Fruit fly (Drosophila melanogaster) whole organism, pupa: ENCODE results near the gene Or92a.
A peak's percentile ranks its signal among the peaks of the same experiment; 100 is the strongest.

Experiments
- CG10348 ChIP-seq: fragments of 200-800 bp; sonication (Bioruptor generic); IDR thresholded peaks from 2 replicates; pipeline ENCODE4 v1.3.6; 2022; ENCODE audit warnings: missing biosample characterization, missing genetic modification characterization
- CG12605 ChIP-seq: fragments of 200-800 bp; sonication (Bioruptor generic); IDR thresholded peaks from 2 replicates; pipeline ENCODE4 v1.3.6; 2022; ENCODE audit warnings: missing biosample characterization, missing genetic modification characterization
- CG13204 ChIP-seq: fragments of 200-800 bp; sonication (Bioruptor generic); optimal IDR thresholded peaks from 2 replicates; lab custom pipeline; 2018; ENCODE audit warnings: missing biosample characterization, mild to moderate bottlenecking, missing genetic modification characterization, moderate library complexity
- CG14655 ChIP-seq: fragments of 200-800 bp; sonication (Bioruptor generic); optimal IDR thresholded peaks from 3 replicates; lab custom pipeline; 2017; ENCODE audit warnings: mild to moderate bottlenecking, missing biosample characterization, missing genetic modification reagents, missing genetic modification characterization
- CG15710 ChIP-seq: fragments of 200-800 bp; sonication (Bioruptor generic); optimal IDR thresholded peaks from 2 replicates; lab custom pipeline; 2018; ENCODE audit warnings: missing biosample characterization, mild to moderate bottlenecking, missing genetic modification characterization, moderate library complexity
- CG17806 ChIP-seq: fragments of 200-800 bp; sonication (Bioruptor generic); optimal IDR thresholded peaks from 2 replicates; lab custom pipeline; 2018; ENCODE audit warnings: missing biosample characterization, mild to moderate bottlenecking, missing genetic modification characterization, moderate library complexity
- CG32121 ChIP-seq: fragments of 200-800 bp; sonication (Bioruptor generic); IDR thresholded peaks from 2 replicates; pipeline ENCODE4 v1.3.6; 2022; ENCODE audit warnings: missing biosample characterization, missing genetic modification characterization
- CG34367 ChIP-seq: fragments of 200-800 bp; sonication (Bioruptor generic); optimal IDR thresholded peaks from 2 replicates; lab custom pipeline; 2018; ENCODE audit warnings: missing biosample characterization, mild to moderate bottlenecking, missing genetic modification characterization
- CG4496 ChIP-seq: fragments of 200-800 bp; sonication (Bioruptor generic); IDR thresholded peaks from 3 replicates; pipeline ENCODE4 v1.3.6; 2022; ENCODE audit warnings: missing biosample characterization, missing genetic modification characterization
- CG8159 ChIP-seq: fragments of 200-800 bp; sonication (Bioruptor generic); optimal IDR thresholded peaks from 3 replicates; lab custom pipeline; 2018; ENCODE audit warnings: missing biosample characterization, mild to moderate bottlenecking, missing genetic modification characterization, moderate library complexity
- CG8301 ChIP-seq: fragments of 200-800 bp; sonication (Bioruptor generic); optimal IDR thresholded peaks from 2 replicates; lab custom pipeline; 2018; ENCODE audit warnings: missing biosample characterization, mild to moderate bottlenecking, missing genetic modification characterization
- CG9948 ChIP-seq: fragments of 200-800 bp; sonication (Bioruptor generic); optimal IDR thresholded peaks from 2 replicates; lab custom pipeline; 2018; ENCODE audit warnings: missing biosample characterization, mild to moderate bottlenecking, missing genetic modification characterization, moderate library complexity
- D1 ChIP-seq: fragments of 200-800 bp; sonication (Bioruptor generic); optimal IDR thresholded peaks from 2 replicates; lab custom pipeline; 2018; ENCODE audit warnings: missing biosample characterization, mild to moderate bottlenecking, missing genetic modification characterization, moderate library complexity
- EcR ChIP-seq: fragments of 200-800 bp; sonication (Bioruptor generic); optimal IDR thresholded peaks from 3 replicates; lab custom pipeline; 2019; ENCODE audit warnings: missing biosample characterization, missing genetic modification characterization, mild to moderate bottlenecking, moderate library complexity, missing genetic modification reagents
- Ets98B ChIP-seq: fragments of 200-800 bp; sonication (Bioruptor generic); IDR thresholded peaks from 2 replicates; pipeline ENCODE4 v1.3.6; 2022; ENCODE audit warnings: missing biosample characterization, missing genetic modification characterization
- Pif1A ChIP-seq: fragments of 200-800 bp; sonication (Bioruptor generic); optimal IDR thresholded peaks from 3 replicates; lab custom pipeline; 2016; ENCODE audit warnings: missing biosample characterization, missing genetic modification characterization
- Pif1B ChIP-seq: fragments of 200-800 bp; sonication (Bioruptor generic); optimal IDR thresholded peaks from 3 replicates; lab custom pipeline; 2016; ENCODE audit warnings: missing biosample characterization, missing genetic modification characterization
- Snoo ChIP-seq: fragments of 200-800 bp; sonication (Bioruptor generic); optimal IDR thresholded peaks from 3 replicates; lab custom pipeline; 2017; ENCODE audit warnings: missing biosample characterization, mild to moderate bottlenecking, missing genetic modification characterization, inconsistent platforms
- fd96Ca ChIP-seq: fragments of 200-800 bp; sonication (Bioruptor generic); IDR thresholded peaks from 3 replicates; pipeline ENCODE4 v1.3.6; 2022; ENCODE audit warnings: missing biosample characterization, missing genetic modification characterization
- gl ChIP-seq: fragments of 200-800 bp; sonication (Bioruptor generic); optimal IDR thresholded peaks from 2 replicates; lab custom pipeline; 2018; ENCODE audit warnings: missing biosample characterization, mild to moderate bottlenecking, missing genetic modification characterization
- rn ChIP-seq: fragments of 200-800 bp; sonication (Bioruptor generic); IDR thresholded peaks from 2 replicates; pipeline ENCODE4 v1.3.6; 2022; ENCODE audit warnings: missing biosample characterization, missing genetic modification characterization

The Or92a gene

DNA sequence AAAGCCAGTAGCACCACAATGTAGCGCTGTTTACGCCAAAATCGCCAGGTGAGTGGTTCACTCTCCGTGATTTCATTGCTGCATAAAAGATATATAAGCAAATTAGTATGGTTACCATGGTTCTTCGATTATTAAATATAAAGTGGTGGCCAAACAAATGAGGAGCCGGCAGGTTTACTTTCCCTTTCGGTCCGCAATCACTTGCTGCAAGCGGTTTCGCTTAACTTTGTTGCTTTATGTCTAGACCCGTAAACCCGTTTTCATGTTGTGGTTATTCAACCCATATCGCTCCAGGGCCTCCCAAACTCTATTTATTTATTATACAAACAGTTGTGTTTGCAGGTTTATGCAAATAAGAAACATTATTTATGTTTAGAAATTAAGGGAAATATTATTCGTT lies 4.8 kb downstream of the Or92a start:
- TF ChIP-seq CG34367 (no peak), EcR (no peak), CG32121 (GFP tag; lab: Robert Waterston, UW) (no peak), CG10348 (GFP tag; lab: Robert Waterston, UW) (no peak), Snoo (tag; lab: Kevin White, UChicago) (no peak), Pif1A (GFP tag; lab: Kevin White, UChicago) (no peak), Ets98B (GFP tag; lab: Robert Waterston, UW) (no peak), gl (tag; lab: Kevin White, UChicago) (no peak), CG13204 (GFP tag; lab: Kevin White, UChicago) (no peak), CG15710 (tag; lab: Kevin White, UChicago) (no peak)

- no peak for TF ChIP-seq EcR
- TF ChIP-seq CG8159 = no peak
- no peak for TF ChIP-seq CG17806 (tag; lab: Kevin White, UChicago)
- TF ChIP-seq gl (tag; lab: Kevin White, UChicago) = no peak
- no peak for TF ChIP-seq Snoo (tag; lab: Kevin White, UChicago)
- no peak for TF ChIP-seq CG9948
- no peak for TF ChIP-seq CG34367
- no peak for TF ChIP-seq CG8301
- TF ChIP-seq, all 21 proteins: peak for 0
Measured at dm6 chr3R:20512368-20512767, 7.8 kb downstream of the Or92a start, which contains the start of gene MFS9. Gene MFS9, minus strand, starts transcription at chr3R:20512468.

- TF ChIP-seq CG34367 (no peak), Pif1B (GFP tag; lab: Kevin White, UChicago) (no peak), rn (no peak), CG8159 (no peak), fd96Ca (GFP tag; lab: Robert Waterston, UW) (no peak), CG4496 (GFP tag; lab: Robert Waterston, UW) (peak; percentile 60; the same call in 1 of the 3 replicates)
Measured at dm6 chr3R:20534575-20534974, 30.0 kb downstream of the Or92a start, which contains the start of the genes MtnE and MtnD. Gene MtnE, minus strand, starts transcription at chr3R:20534704. Gene MtnD, plus strand, starts transcription at chr3R:20534962.

dm6 chr3R:20542283-20543144 lies 37.9 kb downstream of the Or92a start:
- TF ChIP-seq CG34367 = no peak
- peak; percentile 57; the same call in 1 of the 3 replicates for TF ChIP-seq CG4496 (GFP tag; lab: Robert Waterston, UW)
- TF ChIP-seq, all 21 proteins: peak for 1

DNA sequence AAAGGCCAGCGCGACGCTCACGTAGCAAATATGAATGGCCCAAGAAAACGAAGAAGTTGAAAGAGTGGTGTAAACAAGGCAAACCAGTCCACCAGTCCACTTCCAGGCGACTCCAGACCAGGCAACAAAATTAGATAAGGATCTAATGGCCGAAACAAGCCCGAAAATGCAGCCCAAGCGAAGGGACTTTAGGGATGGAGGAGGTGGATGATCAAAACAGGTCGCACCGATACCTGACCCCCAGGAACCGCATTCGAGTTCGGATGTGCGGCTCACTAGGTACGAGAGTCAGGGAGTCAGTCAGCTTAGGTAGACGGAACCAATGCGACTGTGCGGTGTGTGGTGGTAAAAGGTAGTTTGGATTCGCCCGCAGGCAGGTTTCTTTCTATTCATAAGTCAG lies 38.6 kb downstream of the Or92a start:
- TF ChIP-seq Pif1A (GFP tag; lab: Kevin White, UChicago) (no peak), Snoo (tag; lab: Kevin White, UChicago) (no peak), Pif1B (GFP tag; lab: Kevin White, UChicago) (no peak), CG14655 (GFP tag; lab: Kevin White, UChicago) (no peak), CG17806 (tag; lab: Kevin White, UChicago) (no peak), CG12605 (GFP tag; lab: Robert Waterston, UW) (no peak), CG32121 (GFP tag; lab: Robert Waterston, UW) (no peak), fd96Ca (GFP tag; lab: Robert Waterston, UW) (no peak), gl (tag; lab: Kevin White, UChicago) (no peak), CG13204 (GFP tag; lab: Kevin White, UChicago) (no peak)
- TF ChIP-seq, all 21 proteins: peak for 0

- TF ChIP-seq Pif1A (GFP tag; lab: Kevin White, UChicago) (no peak), D1 (tag; lab: Kevin White, UChicago) (no peak), CG34367 (no peak), CG10348 (GFP tag; lab: Robert Waterston, UW) (no peak), CG14655 (GFP tag; lab: Kevin White, UChicago) (no peak), CG13204 (GFP tag; lab: Kevin White, UChicago) (no peak), Snoo (tag; lab: Kevin White, UChicago) (no peak), CG9948 (no peak), Pif1B (GFP tag; lab: Kevin White, UChicago) (no peak), CG4496 (GFP tag; lab: Robert Waterston, UW) (no peak), fd96Ca (GFP tag; lab: Robert Waterston, UW) (no peak), rn (no peak), CG15710 (tag; lab: Kevin White, UChicago) (no peak), CG8301 (no peak), CG17806 (tag; lab: Kevin White, UChicago) (no peak), CG32121 (GFP tag; lab: Robert Waterston, UW) (no peak), gl (tag; lab: Kevin White, UChicago) (no peak), CG12605 (GFP tag; lab: Robert Waterston, UW) (no peak), EcR (no peak)
Measured at dm6 chr3R:20543719-20544118, 39.1 kb downstream of the Or92a start.

DNA sequence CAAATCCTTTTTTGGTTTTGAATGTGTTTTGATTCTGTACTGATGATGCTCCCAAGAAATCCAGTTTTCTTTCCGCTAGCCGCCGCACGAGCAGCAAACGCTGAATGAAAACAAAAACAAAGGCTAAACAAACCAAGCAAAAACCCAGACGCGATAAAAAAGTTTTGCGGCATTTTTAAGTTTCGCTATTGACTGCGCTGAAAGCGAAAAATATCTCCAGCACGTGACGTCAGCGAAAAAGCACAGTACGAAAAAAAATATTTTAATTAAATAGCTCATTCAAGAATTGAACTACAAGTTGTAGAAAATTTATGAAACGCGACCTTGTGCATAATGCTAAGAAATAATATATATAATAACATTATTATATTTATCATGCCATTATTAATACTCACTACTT lies 40.4 kb downstream of the Or92a start:
- no peak for TF ChIP-seq CG8159
- TF ChIP-seq CG9948 = no peak
- TF ChIP-seq CG8301 = no peak
- no peak for TF ChIP-seq CG14655 (GFP tag; lab: Kevin White, UChicago)
- TF ChIP-seq CG12605 (GFP tag; lab: Robert Waterston, UW) = no peak
- TF ChIP-seq CG17806 (tag; lab: Kevin White, UChicago) = no peak
- no peak for TF ChIP-seq CG32121 (GFP tag; lab: Robert Waterston, UW)
- TF ChIP-seq Pif1A (GFP tag; lab: Kevin White, UChicago) = no peak
- no peak for TF ChIP-seq fd96Ca (GFP tag; lab: Robert Waterston, UW)
